Worm (Caenorhabditis elegans): ENCODE data around the gene ugt-8.

ce11 chrV:4877587-4877986, 26.1 kb upstream of the ugt-8 start, which contains the start of gene T19H12.6:
- TF ChIP-seq ztf-22 (GFP tag; optimal IDR thresholded peaks at IDR 0.05): no peak
- TF ChIP-seq dox-1 (GFP tag; IDR thresholded peaks at IDR 0.05): no peak
- TF ChIP-seq nhr-90 (tag; optimal IDR thresholded peaks at IDR 0.05): no peak
- no peak for TF ChIP-seq pha-4 (tag; optimal IDR thresholded peaks at IDR 0.05)
- no peak for TF ChIP-seq ama-1 (optimal IDR thresholded peaks at IDR 0.05)
- no peak for TF ChIP-seq ama-1 (GFP tag; optimal IDR thresholded peaks at IDR 0.05)
- no peak for TF ChIP-seq ceh-79 (tag; optimal IDR thresholded peaks at IDR 0.05)
- no peak for TF ChIP-seq unc-62 (GFP tag; optimal IDR thresholded peaks at IDR 0.05)
- TF ChIP-seq lsl-1 (GFP tag; optimal IDR thresholded peaks at IDR 0.05): no peak
- TF ChIP-seq ekl-4 (GFP tag; IDR thresholded peaks at IDR 0.05): no peak
- TF ChIP-seq bed-1 (GFP tag; IDR thresholded peaks at IDR 0.05): no peak
- TF ChIP-seq nfya-1 (tag; optimal IDR thresholded peaks at IDR 0.05; ENCODE audit: borderline replicate concordance, insufficient read depth): no peak
- TF ChIP-seq egl-44 (GFP tag; IDR thresholded peaks at IDR 0.05): no peak
- TF ChIP-seq nhr-179 (tag; optimal IDR thresholded peaks at IDR 0.05): no peak

Data from whole organism, young adult.